Fruit fly (Drosophila melanogaster): ENCODE data around the gene Prx1.

Gene Prx1

DNA sequence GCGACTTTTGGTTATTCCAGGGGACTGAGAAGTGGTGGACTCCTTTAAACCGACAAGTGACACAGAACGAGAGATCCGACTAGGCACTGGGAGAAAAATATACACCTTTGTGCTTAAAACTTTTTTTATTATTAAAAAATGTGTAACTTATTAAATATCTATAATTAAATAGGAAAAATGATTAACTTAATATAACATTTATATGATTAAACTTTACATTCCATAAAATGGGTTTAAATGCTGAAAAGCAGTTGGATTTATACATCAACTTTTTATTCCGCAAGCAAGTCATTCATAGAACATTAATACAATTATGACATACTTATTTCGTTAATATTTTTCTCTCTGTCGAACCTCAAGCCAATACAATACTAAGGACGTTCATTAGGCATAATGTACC is 33.6 kb upstream of the Prx1 start (continued):
- peak; percentile 46 for TF ChIP-seq CG16779 (tag; optimal IDR thresholded peaks at IDR 0.05)
- TF ChIP-seq CG4318 (GFP tag; optimal IDR thresholded peaks at IDR 0.05), result no peak
- TF ChIP-seq OdsH (GFP tag; optimal IDR thresholded peaks at IDR 0.05), result peak; percentile 66
- TF ChIP-seq salr (GFP tag; optimal IDR thresholded peaks at IDR 0.05), result peak; percentile 3 to 7
- peak; percentile 12 for TF ChIP-seq cyc (GFP tag; optimal IDR thresholded peaks at IDR 0.05)
- no peak for TF ChIP-seq CG31627 (GFP tag; optimal IDR thresholded peaks at IDR 0.05)
- TF ChIP-seq Blimp-1 (GFP tag; optimal IDR thresholded peaks at IDR 0.05), result no peak
- peak; percentile 44 for TF ChIP-seq Sox14 (GFP tag; optimal IDR thresholded peaks at IDR 0.05)
- peak; percentile 70 for TF ChIP-seq CG6792 (GFP tag; optimal IDR thresholded peaks at IDR 0.05)
- peak; percentile 80 for TF ChIP-seq CG34406 (GFP tag; optimal IDR thresholded peaks at IDR 0.05)
- TF ChIP-seq achi (GFP tag; optimal IDR thresholded peaks at IDR 0.05), result peak; percentile 78
- TF ChIP-seq CG15336 (GFP tag; IDR thresholded peaks at IDR 0.05), result no peak
- peak; percentile 44 for TF ChIP-seq CG11902 (GFP tag; optimal IDR thresholded peaks at IDR 0.05)
- no peak for TF ChIP-seq CG11762 (GFP tag; optimal IDR thresholded peaks at IDR 0.05; ENCODE audit: insufficient read depth)
- TF ChIP-seq fkh (GFP tag; optimal IDR thresholded peaks at IDR 0.05), result no peak
- TF ChIP-seq fd85E (GFP tag; optimal IDR thresholded peaks at IDR 0.05), result no peak
- TF ChIP-seq topi (GFP tag; optimal IDR thresholded peaks at IDR 0.05), result peak; percentile 42
- peak; percentile 56 to 69 for TF ChIP-seq ss (GFP tag; optimal IDR thresholded peaks at IDR 0.05)
- TF ChIP-seq CG9139 (GFP tag; optimal IDR thresholded peaks at IDR 0.05), result peak; percentile 48
- TF ChIP-seq Eip93F (GFP tag; optimal IDR thresholded peaks at IDR 0.05), result no peak
- peak; percentile 42; the same call in 1 of the 3 replicates for TF ChIP-seq CG8119 (GFP tag; IDR thresholded peaks at IDR 0.05)
- TF ChIP-seq Eip75B (GFP tag; optimal IDR thresholded peaks at IDR 0.05), result peak; percentile 21
- no peak for TF ChIP-seq CG11294 (GFP tag; IDR thresholded peaks at IDR 0.05)
- TF ChIP-seq fd59A (GFP tag; optimal IDR thresholded peaks at IDR 0.05), result peak; percentile 50
- peak; percentile 58 for TF ChIP-seq CG10669 (GFP tag; optimal IDR thresholded peaks at IDR 0.05)
- TF ChIP-seq CG3919 (GFP tag; optimal IDR thresholded peaks at IDR 0.05), result peak; percentile 48
- peak; percentile 27 for TF ChIP-seq CG32006 (GFP tag; optimal IDR thresholded peaks at IDR 0.05)
- TF ChIP-seq esn (GFP tag; optimal IDR thresholded peaks at IDR 0.05), result peak; percentile 63
- TF ChIP-seq dac (GFP tag; optimal IDR thresholded peaks at IDR 0.05), result no peak
- peak; percentile 51 for TF ChIP-seq net (GFP tag; optimal IDR thresholded peaks at IDR 0.05)
- no peak for TF ChIP-seq vri (GFP tag; optimal IDR thresholded peaks at IDR 0.05)
- TF ChIP-seq Met (GFP tag; optimal IDR thresholded peaks at IDR 0.05), result peak; percentile 58
- TF ChIP-seq eg (GFP tag; IDR thresholded peaks at IDR 0.05), result no peak
- TF ChIP-seq dsx (GFP tag; optimal IDR thresholded peaks at IDR 0.05; ENCODE audit: poor library complexity, severe bottlenecking), result peak; percentile 79
- no peak for TF ChIP-seq Lpt (GFP tag; optimal IDR thresholded peaks at IDR 0.05)
- TF ChIP-seq Eip78C (GFP tag), result peak; percentile 87
- peak; percentile 16 for TF ChIP-seq pdm3 (GFP tag; optimal IDR thresholded peaks at IDR 0.05)
- TF ChIP-seq CG3032 (tag; optimal IDR thresholded peaks at IDR 0.05), result peak; percentile 81

DNA sequence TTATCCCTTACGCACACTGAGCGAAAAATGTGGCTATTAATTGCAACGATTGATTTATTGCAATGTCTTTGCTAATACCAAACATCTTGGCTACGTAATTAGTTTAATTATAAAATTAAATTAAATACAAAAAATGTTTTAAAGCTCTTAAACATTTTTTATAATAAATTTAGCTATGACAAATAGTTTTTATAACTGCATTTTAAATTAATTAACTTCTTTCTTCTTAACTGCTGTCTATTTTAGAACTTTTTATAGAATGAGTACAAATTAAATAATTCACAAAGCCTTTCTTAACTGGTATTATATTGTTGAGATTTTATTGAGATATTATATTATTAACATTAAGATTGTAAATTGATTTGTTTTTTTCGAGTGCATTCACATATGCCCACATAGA is 32.8 kb upstream of the Prx1 start:
- no peak for TF ChIP-seq ss (GFP tag; optimal IDR thresholded peaks at IDR 0.05)
- peak; percentile 38 for TF ChIP-seq CG3032 (tag; optimal IDR thresholded peaks at IDR 0.05)
- TF ChIP-seq topi (GFP tag; optimal IDR thresholded peaks at IDR 0.05), result no peak
- TF ChIP-seq pdm3 (GFP tag; optimal IDR thresholded peaks at IDR 0.05), result no peak
- peak; percentile 59 for TF ChIP-seq Eip78C (GFP tag)
- no peak for TF ChIP-seq net (GFP tag; optimal IDR thresholded peaks at IDR 0.05)
- TF ChIP-seq CG34406 (GFP tag; optimal IDR thresholded peaks at IDR 0.05), result peak; percentile 48
- no peak for TF ChIP-seq Hr38 (GFP tag; optimal IDR thresholded peaks at IDR 0.05)
- no peak for TF ChIP-seq CG4318 (GFP tag; optimal IDR thresholded peaks at IDR 0.05)
- TF ChIP-seq dsx (GFP tag; optimal IDR thresholded peaks at IDR 0.05; ENCODE audit: poor library complexity, severe bottlenecking), result peak; percentile 24
- peak; percentile 2 for TF ChIP-seq CG8632 (GFP tag; optimal IDR thresholded peaks at IDR 0.05)
- no peak for TF ChIP-seq salr (GFP tag; optimal IDR thresholded peaks at IDR 0.05)
- TF ChIP-seq dac (GFP tag; optimal IDR thresholded peaks at IDR 0.05), result no peak
- TF ChIP-seq CG10631 (GFP tag; optimal IDR thresholded peaks at IDR 0.05), result peak; percentile 1
- TF ChIP-seq Ets96B (tag; optimal IDR thresholded peaks at IDR 0.05), result peak; percentile 50
- TF ChIP-seq CG9139 (GFP tag; optimal IDR thresholded peaks at IDR 0.05), result no peak
- peak; percentile 18 for TF ChIP-seq OdsH (GFP tag; optimal IDR thresholded peaks at IDR 0.05)
- peak; percentile 15 for TF ChIP-seq acj6 (GFP tag; optimal IDR thresholded peaks at IDR 0.05)

Measured in whole organism, prepupa.